Worm (Caenorhabditis elegans) whole organism, midembryonic: ENCODE data around the gene fbxa-30.

Experiments
- klf-2 ChIP-seq: fragments of 200-800 bp; sonication (Bioruptor generic); conservative IDR thresholded peaks from 2 replicates; pipeline ENCODE4 v1.3.6; 2022; ENCODE audit warnings: missing genetic modification reagents, missing genetic modification characterization, missing compliant biosample characterization
- med-1 ChIP-seq: sonication (generic microtip); optimal IDR thresholded peaks from 2 replicates; lab custom pipeline; 2017; ENCODE audit warnings: missing genetic modification characterization, mild to moderate bottlenecking, missing compliant biosample characterization, antibody characterized with exemption, missing genetic modification reagents; ENCODE audit not compliant: insufficient read depth
- ref-1 ChIP-seq: fragments of 200-800 bp; sonication (Bioruptor generic); conservative IDR thresholded peaks from 2 replicates; pipeline ENCODE4 v1.3.6; 2022; ENCODE audit warnings: missing genetic modification reagents, missing genetic modification characterization, missing compliant biosample characterization
- tab-1 ChIP-seq: fragments of 200-800 bp; sonication (Bioruptor generic); IDR thresholded peaks from 2 replicates; pipeline ENCODE4 v1.3.6; 2022; ENCODE audit warnings: missing genetic modification characterization, missing compliant biosample characterization
- ztf-29 ChIP-seq: fragments of 200-800 bp; sonication (Bioruptor generic); IDR thresholded peaks from 2 replicates; pipeline ENCODE4 v1.3.6; 2022; ENCODE audit warnings: missing genetic modification reagents, missing genetic modification characterization, missing compliant biosample characterization

- TF ChIP-seq klf-2 (no peak), ztf-29 (GFP tag; lab: Robert Waterston, UW) (no peak), ref-1 (no peak), med-1 (GFP tag; lab: Kevin White, UChicago) (no peak), tab-1 (GFP tag; lab: Robert Waterston, UW) (no peak)
Observed at ce11 chrIII:1243199-1243598, 32.2 kb downstream of the fbxa-30 start, which contains the start of gene fbxa-63.
